Worm (Caenorhabditis elegans) whole organism, L4 larva: ENCODE measurements around the gene F13D11.3.

Experiments used
- ama-1 ChIP-seq: fragments of 150-350 bp; optimal IDR thresholded peaks from 2 replicates; lab custom pipeline; 2014; ENCODE audit warnings: inconsistent platforms, mixed read lengths
- attf-4 ChIP-seq: sonication (generic microtip); optimal IDR thresholded peaks from 3 replicates; lab custom pipeline; 2017; ENCODE audit warnings: missing biosample characterization, missing genetic modification characterization
- ceh-82 ChIP-seq: sonication (generic microtip); optimal IDR thresholded peaks from 2 replicates; lab custom pipeline; 2017; ENCODE audit warnings: missing biosample characterization, missing genetic modification characterization
- dmd-9 ChIP-seq: fragments of 200-800 bp; sonication (Bioruptor generic); IDR thresholded peaks from 2 replicates; pipeline ENCODE4 v1.3.6; 2022; ENCODE audit warnings: missing genetic modification reagents, missing genetic modification characterization, missing compliant biosample characterization
- dpl-1 ChIP-seq: fragments of 150-350 bp; optimal IDR thresholded peaks from 2 replicates; lab custom pipeline; 2014; ENCODE audit warnings: missing biosample characterization, missing genetic modification reagents, missing genetic modification characterization
- hmg-1.1 ChIP-seq: fragments of 200-800 bp; sonication (Bioruptor generic); IDR thresholded peaks from 2 replicates; pipeline ENCODE4 v1.3.6; 2022; ENCODE audit warnings: missing genetic modification reagents, missing genetic modification characterization, missing compliant biosample characterization
- pqm-1 ChIP-seq: sonication (generic microtip); optimal IDR thresholded peaks from 2 replicates; lab custom pipeline; 2017; ENCODE audit warnings: missing biosample characterization, missing genetic modification characterization
- skn-1 ChIP-seq: fragments of 150-350 bp; optimal IDR thresholded peaks from 2 replicates; lab custom pipeline; 2014; ENCODE audit warnings: missing biosample characterization, missing genetic modification characterization
- unc-130 ChIP-seq: sonication (generic microtip); optimal IDR thresholded peaks from 2 replicates; lab custom pipeline; 2016; ENCODE audit warnings: missing genetic modification reagents, missing genetic modification characterization, missing compliant biosample characterization
- unc-62 ChIP-seq, 3 experiments: fragments of 150-350 bp in 1 of 3; sonication (generic microtip); optimal IDR thresholded peaks in 2 of 3; peaks in 1 of 3; 1 replicate in 1 of 3; 2 replicates in 2 of 3; lab custom pipeline; 2014 to 2017; ENCODE audit warnings: missing biosample characterization in 3 of 3, missing genetic modification characterization in 3 of 3, missing genetic modification reagents in 3 of 3, missing genotype in 1 of 3
- ztf-11 ChIP-seq: fragments of 150-350 bp; optimal IDR thresholded peaks from 2 replicates; lab custom pipeline; 2014; ENCODE audit warnings: missing biosample characterization, missing genetic modification characterization

- TF ChIP-seq hmg-1.1 (no peak), skn-1 (tag; lab: Kevin White, UChicago) (no peak), attf-4 (tag; lab: Kevin White, UChicago) (no peak), ztf-11 (tag; lab: Kevin White, UChicago) (no peak), pqm-1 (tag; lab: Kevin White, UChicago) (no peak), ama-1 (lab: Kevin White, UChicago) (no peak), dmd-9 (GFP tag; lab: Robert Waterston, UW) (no peak), unc-130 (GFP tag; lab: Kevin White, UChicago) (no peak), ceh-82 (tag; lab: Kevin White, UChicago) (no peak), dpl-1 (GFP tag; lab: Kevin White, UChicago) (no peak), unc-62 (GFP tag; optimal IDR thresholded peaks at IDR 0.05 in 1 of 2; lab: Kevin White, UChicago) (peak in 1 of 2 experiments; percentile 85), unc-62 (tag; optimal IDR thresholded peaks at IDR 0.05; lab: Kevin White, UChicago) (no peak)
Measured at ce11 chrX:5798690-5799089, 7.0 kb downstream of the F13D11.3 start, which contains the start of gene F46G11.4.
